Worm (Caenorhabditis elegans) whole organism, L4 larva: ENCODE data around the gene gtap-2.
A peak's percentile ranks its signal among the peaks of the same experiment; 100 is the strongest.

Source experiments
- F44E2.7 ChIP-seq: fragments of 200-800 bp; sonication (Bioruptor generic); IDR thresholded peaks from 2 replicates; pipeline ENCODE4 v2.1.2; 2022; ENCODE audit warnings: missing genetic modification characterization, missing compliant biosample characterization
- F49E8.2 ChIP-seq: sonication (generic microtip); optimal IDR thresholded peaks from 2 replicates; lab custom pipeline; 2016; ENCODE audit warnings: missing compliant biosample characterization, mild to moderate bottlenecking, missing genetic modification characterization, borderline replicate concordance
- Y48G9A.11 ChIP-seq: fragments of 200-800 bp; sonication (Bioruptor generic); IDR thresholded peaks from 2 replicates; pipeline ENCODE4 v1.3.6; 2022; ENCODE audit warnings: missing genetic modification reagents, missing genetic modification characterization, missing compliant biosample characterization
- aha-1 ChIP-seq: fragments of 150-350 bp; peaks from one replicate; lab custom pipeline; 2014; ENCODE audit warnings: missing biosample characterization, missing genetic modification characterization
- arid-1 ChIP-seq: fragments of 200-800 bp; sonication (Bioruptor generic); conservative IDR thresholded peaks from 2 replicates; pipeline ENCODE4 v1.3.6; 2022; ENCODE audit warnings: missing genetic modification reagents, missing genetic modification characterization, missing compliant biosample characterization
- ceh-44 ChIP-seq: fragments of 200-800 bp; sonication (Bioruptor generic); IDR thresholded peaks from 2 replicates; pipeline ENCODE4 v1.3.6; 2022; ENCODE audit warnings: missing genetic modification reagents, missing genetic modification characterization, missing compliant biosample characterization
- ceh-62 ChIP-seq: sonication (generic microtip); optimal IDR thresholded peaks from 2 replicates; lab custom pipeline; 2017; ENCODE audit warnings: missing biosample characterization, missing genetic modification characterization
- daf-12 ChIP-seq: fragments of 150-350 bp; optimal IDR thresholded peaks from 2 replicates; lab custom pipeline; 2014; ENCODE audit warnings: missing biosample characterization, missing genetic modification reagents, missing genetic modification characterization
- daf-16 ChIP-seq, 3 experiments: sonication (generic microtip); optimal IDR thresholded peaks; 2 replicates each; lab custom pipeline; 2016 to 2017; ENCODE audit warnings: missing genetic modification characterization in 3 of 3, missing genetic modification reagents in 3 of 3, mild to moderate bottlenecking in 2 of 3, missing compliant biosample characterization in 2 of 3, missing biosample characterization in 1 of 3, moderate library complexity in 1 of 3
- daf-8 ChIP-seq: fragments of 200-800 bp; sonication (Bioruptor generic); IDR thresholded peaks from 2 replicates; pipeline ENCODE4 v1.3.6; 2022; ENCODE audit warnings: missing genetic modification characterization, missing compliant biosample characterization
- dmd-6 ChIP-seq: fragments of 200-800 bp; sonication (Bioruptor generic); IDR thresholded peaks from 2 replicates; pipeline ENCODE4 v1.3.6; 2022; ENCODE audit warnings: missing genetic modification reagents, missing genetic modification characterization, missing compliant biosample characterization
- dmd-8 ChIP-seq: fragments of 200-800 bp; sonication (Bioruptor generic); IDR thresholded peaks from 2 replicates; pipeline ENCODE4 v1.3.6; 2022; ENCODE audit warnings: missing genetic modification characterization, missing compliant biosample characterization
- dpl-1 ChIP-seq: fragments of 150-350 bp; optimal IDR thresholded peaks from 2 replicates; lab custom pipeline; 2014; ENCODE audit warnings: missing biosample characterization, missing genetic modification reagents, missing genetic modification characterization
- dve-1 ChIP-seq: sonication (generic microtip); optimal IDR thresholded peaks from 2 replicates; lab custom pipeline; 2017; ENCODE audit warnings: antibody characterized with exemption, mild to moderate bottlenecking, missing genetic modification characterization, missing compliant biosample characterization; ENCODE audit not compliant: insufficient read depth
- hlh-30 ChIP-seq: sonication (generic microtip); optimal IDR thresholded peaks from 2 replicates; lab custom pipeline; 2017; ENCODE audit warnings: antibody characterized with exemption, mild to moderate bottlenecking, missing genetic modification characterization, missing compliant biosample characterization; ENCODE audit not compliant: insufficient read depth
- hmg-1.1 ChIP-seq: fragments of 200-800 bp; sonication (Bioruptor generic); IDR thresholded peaks from 2 replicates; pipeline ENCODE4 v1.3.6; 2022; ENCODE audit warnings: missing genetic modification reagents, missing genetic modification characterization, missing compliant biosample characterization
- lim-7 ChIP-seq: fragments of 200-800 bp; sonication (Bioruptor generic); IDR thresholded peaks from 2 replicates; pipeline ENCODE4 v1.3.6; 2022; ENCODE audit warnings: missing genetic modification characterization, missing compliant biosample characterization
- lin-1 ChIP-seq: fragments of 200-800 bp; sonication (Bioruptor generic); IDR thresholded peaks from 2 replicates; pipeline ENCODE4 v1.3.6; 2022; ENCODE audit warnings: missing genetic modification reagents, missing genetic modification characterization, missing compliant biosample characterization
- lin-13 ChIP-seq: fragments of 150-350 bp; optimal IDR thresholded peaks from 2 replicates; lab custom pipeline; 2014; ENCODE audit warnings: missing biosample characterization, missing genetic modification reagents, missing genetic modification characterization
- lin-29 ChIP-seq: fragments of 200-800 bp; sonication (Bioruptor generic); IDR thresholded peaks from 2 replicates; pipeline ENCODE4 v1.3.6; 2022; ENCODE audit warnings: missing genetic modification reagents, missing genetic modification characterization, missing compliant biosample characterization
- lin-38 ChIP-seq: fragments of 200-800 bp; sonication (Bioruptor generic); IDR thresholded peaks from 2 replicates; pipeline ENCODE4 v1.3.6; 2022; ENCODE audit warnings: missing genetic modification reagents, missing genetic modification characterization, missing compliant biosample characterization
- lin-39 ChIP-seq: fragments of 150-350 bp; optimal IDR thresholded peaks from 2 replicates; lab custom pipeline; 2014; ENCODE audit warnings: missing biosample characterization, missing genetic modification reagents, missing genetic modification characterization
- lsy-2 ChIP-seq, 2 experiments: fragments of 150-350 bp in 1 of 2; sonication (generic microtip) in 1 of 2; optimal IDR thresholded peaks; 2 replicates each; lab custom pipeline; 2014 to 2017; ENCODE audit warnings: missing biosample characterization in 2 of 2, missing genetic modification characterization in 2 of 2
- mep-1 ChIP-seq: fragments of 150-350 bp; sonication (generic microtip); optimal IDR thresholded peaks from 3 replicates; lab custom pipeline; 2014; ENCODE audit warnings: missing biosample characterization, missing genetic modification characterization
- nhr-25 ChIP-seq: sonication (generic microtip); optimal IDR thresholded peaks from 2 replicates; lab custom pipeline; 2017; ENCODE audit warnings: missing genetic modification characterization, mild to moderate bottlenecking, missing compliant biosample characterization, antibody characterized with exemption, moderate library complexity, borderline replicate concordance; ENCODE audit not compliant: insufficient read depth
- nhr-28 ChIP-seq: fragments of 150-350 bp; optimal IDR thresholded peaks from 2 replicates; lab custom pipeline; 2014; ENCODE audit warnings: missing biosample characterization, missing genetic modification characterization
- nhr-6 ChIP-seq: fragments of 150-350 bp; optimal IDR thresholded peaks from 2 replicates; lab custom pipeline; 2014; ENCODE audit warnings: missing biosample characterization, missing genetic modification characterization
- nhr-76 ChIP-seq: fragments of 150-350 bp; optimal IDR thresholded peaks from 2 replicates; lab custom pipeline; 2014; ENCODE audit warnings: missing biosample characterization, missing genetic modification characterization
- nhr-77 ChIP-seq: fragments of 150-350 bp; optimal IDR thresholded peaks from 2 replicates; lab custom pipeline; 2014; ENCODE audit warnings: missing biosample characterization, missing genetic modification characterization
- pha-4 ChIP-seq, 2 experiments: fragments of 150-350 bp in 1 of 2; fragments of 200-800 bp in 1 of 2; sonication (Bioruptor generic) in 1 of 2; IDR thresholded peaks in 1 of 2; optimal IDR thresholded peaks in 1 of 2; 2 replicates each; pipeline versions ENCODE4 v1.3.6 to Lab custom; 2014 to 2022; ENCODE audit warnings: missing genetic modification characterization in 2 of 2, missing genetic modification reagents in 2 of 2, missing biosample characterization in 1 of 2, missing compliant biosample characterization in 1 of 2
- rbr-2 ChIP-seq: sonication (generic microtip); optimal IDR thresholded peaks from 2 replicates; lab custom pipeline; 2016; ENCODE audit warnings: missing genotype, missing genetic modification characterization, missing compliant biosample characterization
- snpc-4 ChIP-seq: fragments of 150-350 bp; optimal IDR thresholded peaks from 2 replicates; lab custom pipeline; 2014; ENCODE audit warnings: missing biosample characterization, missing genetic modification characterization
- unc-39 ChIP-seq: sonication (generic microtip); optimal IDR thresholded peaks from 2 replicates; lab custom pipeline; 2017; ENCODE audit warnings: missing biosample characterization, missing genetic modification characterization
- zag-1 ChIP-seq: fragments of 150-350 bp; optimal IDR thresholded peaks from 2 replicates; lab custom pipeline; 2014; ENCODE audit warnings: missing biosample characterization, missing genetic modification characterization
- zfp-2 ChIP-seq: sonication (generic microtip); optimal IDR thresholded peaks from 2 replicates; lab custom pipeline; 2016; ENCODE audit warnings: mild to moderate bottlenecking, missing genetic modification characterization, missing compliant biosample characterization
- ztf-11 ChIP-seq: fragments of 150-350 bp; optimal IDR thresholded peaks from 2 replicates; lab custom pipeline; 2014; ENCODE audit warnings: missing biosample characterization, missing genetic modification characterization

gtap-2 gene

DNA sequence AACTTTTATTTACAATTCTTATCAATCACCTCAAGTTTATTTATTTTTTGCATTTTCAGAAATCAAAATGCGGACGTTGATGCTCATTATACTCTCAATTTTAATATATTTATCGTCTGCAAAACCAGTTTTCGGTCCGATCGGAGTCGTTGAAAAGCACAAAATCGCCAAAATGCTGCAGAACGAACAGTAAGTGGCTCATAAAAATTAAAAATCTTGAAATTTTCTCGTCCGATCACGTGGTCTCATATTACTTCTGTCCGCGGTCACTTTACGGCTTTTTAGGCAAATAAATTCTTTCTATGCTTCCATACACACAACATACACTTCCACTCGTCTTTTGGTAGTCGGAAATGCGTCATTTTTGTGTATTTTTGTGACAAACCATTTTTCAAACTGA, 35.4 kb downstream of the gtap-2 start, which contains the start of gene K11H3.5:
Gene K11H3.5 (plus strand): TSS at position 54 of the 400 bp plus-strand sequence.
- no peak for TF ChIP-seq lin-13 (GFP tag; lab: Kevin White, UChicago)
- TF ChIP-seq snpc-4 (tag; lab: Kevin White, UChicago) = no peak
- TF ChIP-seq lin-29 = no peak
- TF ChIP-seq nhr-28 (tag; lab: Kevin White, UChicago) = peak; percentile 35
- no peak for TF ChIP-seq daf-12 (tag; lab: Kevin White, UChicago)
- TF ChIP-seq mep-1 (tag; lab: Kevin White, UChicago) = no peak
- no peak for TF ChIP-seq daf-16 (GFP tag; optimal IDR thresholded peaks at IDR 0.05; lab: Kevin White, UChicago)
- peak; percentile 2 for TF ChIP-seq daf-16 (tag; optimal IDR thresholded peaks at IDR 0.05; lab: Kevin White, UChicago)
- TF ChIP-seq lim-7 (GFP tag; lab: Robert Waterston, UW) = no peak
- TF ChIP-seq nhr-76 (tag; lab: Kevin White, UChicago) = no peak
- no peak for TF ChIP-seq Y48G9A.11
- peak; percentile 68 for TF ChIP-seq aha-1 (tag; lab: Kevin White, UChicago)
- no peak for TF ChIP-seq ceh-62 (tag; lab: Kevin White, UChicago)
- no peak for TF ChIP-seq nhr-77 (tag; lab: Kevin White, UChicago)

DNA sequence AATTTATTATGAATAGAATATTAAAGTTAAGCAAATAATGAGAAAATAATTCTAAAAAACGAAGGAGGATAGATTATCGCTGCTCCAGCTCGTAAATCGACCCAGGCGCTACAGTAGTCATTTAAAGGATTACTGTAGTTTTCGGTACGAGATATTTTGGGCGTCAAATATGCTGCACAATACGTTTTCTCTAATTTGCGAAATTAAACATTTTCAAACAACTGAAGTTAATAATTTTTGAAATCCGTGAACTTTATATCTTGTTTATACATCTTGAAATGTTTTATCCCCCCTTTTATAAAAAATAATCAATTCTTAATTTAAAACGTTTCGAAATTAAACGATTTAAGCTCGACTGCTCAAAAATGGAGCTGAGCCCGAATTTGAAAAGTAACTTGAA, 37.7 kb downstream of the gtap-2 start, which contains the start of gene K11H3.2:
Gene K11H3.2 (plus strand): TSS at position 301 of the 400 bp plus-strand sequence.
- TF ChIP-seq lin-38 (no peak), dmd-8 (GFP tag; lab: Robert Waterston, UW) (no peak), daf-8 (GFP tag; lab: Robert Waterston, UW) (no peak), dve-1 (tag; lab: Kevin White, UChicago) (no peak), zag-1 (no peak), nhr-25 (no peak), rbr-2 (tag; lab: Kevin White, UChicago) (no peak), arid-1 (GFP tag; lab: Robert Waterston, UW) (no peak), zfp-2 (no peak), ztf-11 (tag; lab: Kevin White, UChicago) (no peak), pha-4 (GFP tag; IDR thresholded peaks at IDR 0.05; lab: Robert Waterston, UW) (no peak), pha-4 (tag; optimal IDR thresholded peaks at IDR 0.05; lab: Kevin White, UChicago) (no peak)

DNA sequence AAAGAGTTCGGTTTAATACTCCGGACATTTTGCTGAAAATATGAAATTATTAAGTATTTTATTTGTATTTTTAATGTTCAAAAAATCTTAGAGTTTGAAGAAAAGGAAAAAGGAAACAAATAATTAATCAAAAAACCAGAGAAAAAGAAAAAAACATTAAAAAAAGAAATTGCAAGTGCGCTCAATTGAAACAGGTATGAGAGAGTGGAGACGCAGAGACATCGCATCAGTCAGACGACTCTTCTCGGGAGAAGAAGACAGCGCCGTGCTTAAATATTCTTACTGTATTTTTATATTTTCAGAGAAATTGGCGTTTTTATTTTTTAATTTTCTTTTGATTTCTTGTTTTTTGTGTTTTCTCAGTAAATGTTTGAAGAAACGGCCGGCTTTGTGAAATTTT, 39.7 kb downstream of the gtap-2 start, which contains the start of gene mrpl-36:
Gene mrpl-36 (minus strand): TSS at position 34 of the 400 bp plus-strand sequence.
- TF ChIP-seq ceh-44 (GFP tag; lab: Robert Waterston, UW) (no peak), F44E2.7 (GFP tag; lab: Robert Waterston, UW) (no peak), lin-1 (GFP tag; lab: Robert Waterston, UW) (no peak), dmd-6 (GFP tag; lab: Robert Waterston, UW) (peak; percentile 19; the same call in 1 of the 2 replicates), dpl-1 (GFP tag; lab: Kevin White, UChicago) (no peak), hlh-30 (peak; percentile 36), lin-38 (peak; percentile 86), lin-39 (tag; lab: Kevin White, UChicago) (no peak), unc-39 (tag; lab: Kevin White, UChicago) (no peak), F49E8.2 (tag; lab: Kevin White, UChicago) (no peak), hmg-1.1 (GFP tag; lab: Robert Waterston, UW) (no peak; the same call in 1 of the 2 replicates), dve-1 (tag; lab: Kevin White, UChicago) (peak; percentile 33), lsy-2 (tag; optimal IDR thresholded peaks at IDR 0.05; lab: Kevin White, UChicago) (peak in 1 of 2 experiments; percentile 74), nhr-6 (no peak)
- TF ChIP-seq, all 104 proteins: peak for 5
